Worm (Caenorhabditis elegans) whole organism, L2 larva: ENCODE measurements around the gene syf-2.

Source experiments
- F13H6.1 ChIP-seq: sonication (generic microtip); optimal IDR thresholded peaks from 2 replicates; lab custom pipeline; 2016; ENCODE audit warnings: missing genetic modification characterization, missing compliant biosample characterization
- Y55F3AM.14 ChIP-seq: fragments of 200-800 bp; sonication (Bioruptor generic); optimal IDR thresholded peaks from 2 replicates; lab custom pipeline; 2018; ENCODE audit warnings: mild to moderate bottlenecking, missing genetic modification characterization, missing compliant biosample characterization
- aly-2 ChIP-seq: fragments of 150-350 bp; optimal IDR thresholded peaks from 2 replicates; lab custom pipeline; 2014; ENCODE audit warnings: missing biosample characterization, missing genetic modification characterization
- ama-1 ChIP-seq: fragments of 150-350 bp; optimal IDR thresholded peaks from 2 replicates; lab custom pipeline; 2018; ENCODE audit warnings: inconsistent platforms
- ceh-82 ChIP-seq: fragments of 150-350 bp; optimal IDR thresholded peaks from 2 replicates; lab custom pipeline; 2014; ENCODE audit warnings: missing biosample characterization, missing genetic modification characterization
- elt-1 ChIP-seq: fragments of 150-350 bp; optimal IDR thresholded peaks from 2 replicates; lab custom pipeline; 2014; ENCODE audit warnings: missing biosample characterization, missing genetic modification characterization
- nhr-11 ChIP-seq: fragments of 150-350 bp; optimal IDR thresholded peaks from 2 replicates; lab custom pipeline; 2014; ENCODE audit warnings: missing biosample characterization, missing genetic modification characterization
- nhr-25 ChIP-seq: fragments of 150-350 bp; sonication (generic microtip); optimal IDR thresholded peaks from 3 replicates; lab custom pipeline; 2014; ENCODE audit warnings: missing biosample characterization, missing genetic modification characterization
- nhr-77 ChIP-seq: fragments of 150-350 bp; optimal IDR thresholded peaks from 2 replicates; lab custom pipeline; 2014; ENCODE audit warnings: missing biosample characterization, missing genetic modification characterization
- skn-1 ChIP-seq: sonication (generic microtip); optimal IDR thresholded peaks from 2 replicates; lab custom pipeline; 2017; ENCODE audit warnings: missing biosample characterization, missing genetic modification characterization
- zag-1 ChIP-seq: fragments of 150-350 bp; optimal IDR thresholded peaks from 2 replicates; lab custom pipeline; 2014; ENCODE audit warnings: missing biosample characterization, missing genetic modification characterization

DNA sequence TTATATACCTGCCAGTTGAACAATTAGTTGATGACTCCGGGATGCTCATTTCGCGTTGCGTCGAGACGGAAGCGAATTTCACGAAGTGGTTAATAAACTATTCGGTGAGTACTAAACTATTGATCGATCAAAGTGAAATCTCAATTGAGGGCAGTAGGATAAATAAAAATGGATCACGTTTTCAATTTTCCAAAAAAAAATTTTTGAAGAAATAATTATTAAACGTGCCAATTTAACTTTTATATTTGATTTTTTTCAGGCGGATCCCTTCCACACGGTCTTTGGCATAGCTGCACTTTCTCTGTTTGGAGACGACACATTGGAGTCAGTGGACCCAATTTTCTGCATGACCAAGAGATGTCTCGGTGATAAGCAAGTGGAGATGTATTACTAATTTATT, 25.9 kb downstream of the syf-2 start, which contains the start of gene B0280.17:
- TF ChIP-seq F13H6.1 (tag; lab: Kevin White, UChicago): no peak
- no peak for TF ChIP-seq ceh-82 (tag; lab: Kevin White, UChicago)
- no peak for TF ChIP-seq Y55F3AM.14
- no peak for TF ChIP-seq skn-1 (tag; lab: Kevin White, UChicago)
- TF ChIP-seq zag-1: no peak
- TF ChIP-seq nhr-11 (tag; lab: Kevin White, UChicago): no peak
- no peak for TF ChIP-seq ama-1
- no peak for TF ChIP-seq aly-2
- TF ChIP-seq elt-1: no peak
- TF ChIP-seq nhr-25 (tag; lab: Kevin White, UChicago): no peak
- TF ChIP-seq nhr-77 (tag; lab: Kevin White, UChicago): no peak
